Fruit fly (Drosophila melanogaster) whole organism, wandering third instar larva: ENCODE data around the gene mRpS33.

Experiments used
- Abd-B ChIP-seq: fragments of >200 bp; optimal IDR thresholded peaks from 2 replicates; lab custom pipeline; 2017; ENCODE audit warnings: missing biosample characterization, missing genetic modification characterization
- CG32264 ChIP-seq: fragments of 200-800 bp; sonication (Bioruptor generic); optimal IDR thresholded peaks from 2 replicates; lab custom pipeline; 2016; ENCODE audit warnings: missing biosample characterization, missing genetic modification characterization
- CG9705 ChIP-seq: fragments of 200-800 bp; sonication (Bioruptor generic); optimal IDR thresholded peaks from 2 replicates; lab custom pipeline; 2018; ENCODE audit warnings: missing biosample characterization, mild to moderate bottlenecking, missing genetic modification characterization
- CrebA ChIP-seq: fragments of 200-800 bp; sonication (Bioruptor generic); optimal IDR thresholded peaks from 2 replicates; lab custom pipeline; 2016; ENCODE audit warnings: missing biosample characterization, mild to moderate bottlenecking, missing genetic modification characterization, borderline replicate concordance
- Dfd ChIP-seq: fragments of >200 bp; optimal IDR thresholded peaks from 2 replicates; lab custom pipeline; 2017; ENCODE audit warnings: missing biosample characterization, missing genetic modification characterization
- HLH106 ChIP-seq: fragments of 200-800 bp; optimal IDR thresholded peaks from 3 replicates; lab custom pipeline; 2019; ENCODE audit warnings: missing biosample characterization, mild to moderate bottlenecking, missing genetic modification characterization, moderate library complexity
- Hnf4 ChIP-seq: fragments of 200-800 bp; sonication (Bioruptor generic); optimal IDR thresholded peaks from 2 replicates; lab custom pipeline; 2016; ENCODE audit warnings: missing biosample characterization, mild to moderate bottlenecking, missing genetic modification characterization
- Hr83 ChIP-seq: fragments of 200-300 bp; sonication (Bioruptor generic); optimal IDR thresholded peaks from 2 replicates; lab custom pipeline; 2016; ENCODE audit warnings: missing biosample characterization, mild to moderate bottlenecking, missing genetic modification characterization, moderate library complexity; ENCODE audit not compliant: poor library complexity, severe bottlenecking
- Jra ChIP-seq: sonication (Bioruptor generic); optimal IDR thresholded peaks from 2 replicates; lab custom pipeline; 2016; ENCODE audit warnings: missing biosample characterization, missing genetic modification characterization
- Mio ChIP-seq: sonication (Bioruptor generic); optimal IDR thresholded peaks from 2 replicates; lab custom pipeline; 2016; ENCODE audit warnings: missing biosample characterization, missing genetic modification characterization
- Myc ChIP-seq: fragments of >200 bp; optimal IDR thresholded peaks from 2 replicates; lab custom pipeline; 2017
- N ChIP-seq: fragments of >200 bp; optimal IDR thresholded peaks from 2 replicates; lab custom pipeline; 2018; ENCODE audit warnings: missing biosample characterization, missing external identifiers, missing genetic modification characterization
- OdsH ChIP-seq: fragments of 200-800 bp; sonication (Bioruptor generic); optimal IDR thresholded peaks from 2 replicates; lab custom pipeline; 2016; ENCODE audit warnings: missing biosample characterization, mild to moderate bottlenecking, missing genetic modification characterization
- Rel ChIP-seq, 2 experiments: fragments of 200-800 bp; sonication (Bioruptor generic) in 1 of 2; optimal IDR thresholded peaks; 2 replicates in 1 of 2; 3 replicates in 1 of 2; lab custom pipeline; 2016 to 2019; ENCODE audit warnings: mild to moderate bottlenecking in 2 of 2, missing biosample characterization in 2 of 2, missing genetic modification characterization in 2 of 2, moderate library complexity in 1 of 2
- Sp1 ChIP-seq: fragments of 200-800 bp; sonication (Bioruptor generic); optimal IDR thresholded peaks from 3 replicates; lab custom pipeline; 2019; ENCODE audit warnings: missing biosample characterization, mild to moderate bottlenecking, missing genetic modification characterization, moderate library complexity
- Vsx2 ChIP-seq: fragments of 200-300, 225-300 bp; sonication (Bioruptor generic); optimal IDR thresholded peaks from 2 replicates; lab custom pipeline; 2018; ENCODE audit warnings: missing biosample characterization, missing genetic modification characterization; ENCODE audit not compliant: partially characterized antibody
- br ChIP-seq: fragments of 200-800 bp; sonication (Bioruptor generic); optimal IDR thresholded peaks from 2 replicates; lab custom pipeline; 2016; ENCODE audit warnings: missing biosample characterization, missing genetic modification characterization
- brk ChIP-seq: fragments of 200-800 bp; sonication (Bioruptor generic); optimal IDR thresholded peaks from 2 replicates; lab custom pipeline; 2016; ENCODE audit warnings: missing biosample characterization, mild to moderate bottlenecking, missing genetic modification characterization
- dl ChIP-seq, 2 experiments: fragments of 175-275, 200-275 bp in 1 of 2; fragments of 200-275 bp in 1 of 2; sonication (Bioruptor generic); optimal IDR thresholded peaks; lab custom pipeline; 2018; ENCODE audit warnings: mild to moderate bottlenecking in 2 of 2, missing biosample characterization in 2 of 2, missing genetic modification characterization in 2 of 2, moderate library complexity in 2 of 2; ENCODE audit not compliant: partially characterized antibody in 2 of 2, insufficient read depth in 1 of 2
- dsf ChIP-seq: sonication (Bioruptor generic); optimal IDR thresholded peaks from 2 replicates; lab custom pipeline; 2016; ENCODE audit warnings: missing biosample characterization, missing genetic modification characterization, borderline replicate concordance
- ey ChIP-seq: fragments of 200-800 bp; sonication (Bioruptor generic); optimal IDR thresholded peaks from 2 replicates; lab custom pipeline; 2016; ENCODE audit warnings: missing biosample characterization, missing genetic modification characterization
- foxo ChIP-seq, 2 experiments: fragments of 200-800 bp; sonication (Bioruptor generic); optimal IDR thresholded peaks; 2 replicates in 1 of 2; 3 replicates in 1 of 2; lab custom pipeline; 2016 to 2017; ENCODE audit warnings: missing biosample characterization in 2 of 2, missing genetic modification characterization in 2 of 2
- fru ChIP-seq: fragments of 200-800 bp; sonication (Bioruptor generic); optimal IDR thresholded peaks from 3 replicates; lab custom pipeline; 2016; ENCODE audit warnings: missing biosample characterization, mild to moderate bottlenecking, missing genetic modification characterization
- h ChIP-seq: fragments of 200-800 bp; sonication (Bioruptor generic); optimal IDR thresholded peaks from 3 replicates; lab custom pipeline; 2016; ENCODE audit warnings: missing biosample characterization, mild to moderate bottlenecking, missing genetic modification characterization
- pan ChIP-seq: fragments of >200 bp; optimal IDR thresholded peaks from 2 replicates; lab custom pipeline; 2017
- psq ChIP-seq: fragments of 200-800 bp; sonication (Bioruptor generic); optimal IDR thresholded peaks from 3 replicates; lab custom pipeline; 2017; ENCODE audit warnings: missing biosample characterization, mild to moderate bottlenecking, missing genetic modification characterization, moderate library complexity
- rgr ChIP-seq: fragments of 200-800 bp; sonication (Bioruptor generic); optimal IDR thresholded peaks from 3 replicates; lab custom pipeline; 2016; ENCODE audit warnings: missing biosample characterization, mild to moderate bottlenecking, missing genetic modification characterization
- sage ChIP-seq: fragments of 200-800 bp; sonication (Bioruptor generic); optimal IDR thresholded peaks from 2 replicates; lab custom pipeline; 2016; ENCODE audit warnings: missing biosample characterization, mild to moderate bottlenecking, missing genetic modification characterization
- tai ChIP-seq: sonication (Bioruptor generic); optimal IDR thresholded peaks from 2 replicates; lab custom pipeline; 2016; ENCODE audit warnings: missing biosample characterization, missing genetic modification characterization
- usp ChIP-seq: fragments of >200 bp; optimal IDR thresholded peaks from 2 replicates; lab custom pipeline; 2017; ENCODE audit warnings: missing biosample characterization, missing genetic modification characterization
- woc ChIP-seq: sonication (Bioruptor generic); optimal IDR thresholded peaks from 2 replicates; lab custom pipeline; 2016; ENCODE audit warnings: missing biosample characterization, mild to moderate bottlenecking, missing genetic modification characterization

mRpS33 gene

DNA sequence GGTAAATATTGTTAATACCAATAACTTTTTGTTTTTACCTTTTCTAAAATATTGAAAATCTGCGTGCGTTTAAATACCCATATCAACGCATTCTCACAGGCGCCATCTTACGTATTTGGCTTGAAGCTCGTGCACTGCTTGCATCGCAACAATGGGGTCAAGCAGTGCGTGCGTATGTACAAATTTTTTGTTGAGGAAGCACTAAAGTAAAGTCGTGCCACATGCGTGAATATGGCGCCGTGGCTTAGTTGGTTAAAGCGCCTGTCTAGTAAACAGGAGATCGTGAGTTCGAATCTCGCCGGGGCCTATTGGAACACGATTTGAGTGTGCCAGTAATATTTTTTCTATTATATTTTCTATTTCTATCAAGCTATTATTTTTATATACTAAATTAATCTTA is 4.7 kb downstream of the mRpS33 start:
- TF ChIP-seq rgr (peak; percentile 27), CrebA (GFP tag; lab: Kevin White, UChicago) (no peak), Hr83 (GFP tag; lab: Kevin White, UChicago) (peak; percentile 19), br (peak; percentile 25), Hnf4 (GFP tag; lab: Kevin White, UChicago) (peak; percentile 66), N (peak; percentile 60), Mio (GFP tag; lab: Kevin White, UChicago) (no peak), dsf (GFP tag; lab: Kevin White, UChicago) (no peak), HLH106 (tag; lab: Kevin White, UChicago) (peak; percentile 13), Rel (GFP tag; optimal IDR thresholded peaks at IDR 0.05; lab: Kevin White, UChicago) (no peak), Rel (tag; optimal IDR thresholded peaks at IDR 0.05; lab: Kevin White, UChicago) (peak; percentile 6), Sp1 (GFP tag; lab: Kevin White, UChicago) (peak; percentile 1), ey (GFP tag; lab: Kevin White, UChicago) (no peak), brk (GFP tag; lab: Kevin White, UChicago) (no peak), CG9705 (GFP tag; lab: Kevin White, UChicago) (no peak), woc (GFP tag; lab: Kevin White, UChicago) (no peak), dl (GFP tag; optimal IDR thresholded peaks at IDR 0.05; lab: Kevin White, UChicago; ENCODE audit: insufficient read depth in 1 of 2, partially characterized antibody in 2 of 2) (no peak), Myc (lab: Kevin White, UChicago) (peak; percentile 85), sage (no peak), foxo (GFP tag; optimal IDR thresholded peaks at IDR 0.05; lab: Kevin White, UChicago) (peak in 1 of 2 experiments; percentile 20), fru (GFP tag; lab: Kevin White, UChicago) (no peak), OdsH (no peak)

DNA sequence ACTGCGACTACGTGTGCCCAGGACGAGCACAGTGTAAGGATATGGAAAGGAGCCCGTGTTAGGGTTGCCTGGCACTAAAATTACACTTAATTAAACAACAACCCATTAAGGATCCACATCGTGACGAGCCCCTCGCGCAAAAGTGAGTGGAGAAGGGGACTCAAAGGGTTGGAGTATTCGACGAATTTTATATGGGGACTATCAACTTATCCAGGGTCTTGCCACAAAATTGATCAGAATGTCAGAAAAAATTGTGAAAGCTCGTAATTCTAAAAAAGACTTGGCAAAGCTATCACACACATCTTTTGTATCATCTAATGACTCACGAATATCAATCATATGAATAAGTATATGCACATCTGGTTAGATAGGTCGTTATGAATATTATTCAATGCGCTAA is 6.0 kb downstream of the mRpS33 start, which contains the start of gene CG31279:
CG31279 (plus strand) TSS at position 301 of the 400 bp plus-strand sequence.
- TF ChIP-seq CG32264 (no peak), h (GFP tag; lab: Kevin White, UChicago) (no peak)

- TF ChIP-seq Jra (GFP tag; lab: Kevin White, UChicago): no peak
- no peak for TF ChIP-seq Mio (GFP tag; lab: Kevin White, UChicago)
- no peak for TF ChIP-seq Vsx2
- no peak for TF ChIP-seq psq (GFP tag; lab: Kevin White, UChicago)
- no peak for TF ChIP-seq ey (GFP tag; lab: Kevin White, UChicago)
- no peak for TF ChIP-seq N
- no peak for TF ChIP-seq sage
- TF ChIP-seq rgr: no peak
- TF ChIP-seq Myc (lab: Kevin White, UChicago): no peak
These were observed 8.9 kb downstream of the mRpS33 start for dm6 chr3R:16427520-16427919.

DNA sequence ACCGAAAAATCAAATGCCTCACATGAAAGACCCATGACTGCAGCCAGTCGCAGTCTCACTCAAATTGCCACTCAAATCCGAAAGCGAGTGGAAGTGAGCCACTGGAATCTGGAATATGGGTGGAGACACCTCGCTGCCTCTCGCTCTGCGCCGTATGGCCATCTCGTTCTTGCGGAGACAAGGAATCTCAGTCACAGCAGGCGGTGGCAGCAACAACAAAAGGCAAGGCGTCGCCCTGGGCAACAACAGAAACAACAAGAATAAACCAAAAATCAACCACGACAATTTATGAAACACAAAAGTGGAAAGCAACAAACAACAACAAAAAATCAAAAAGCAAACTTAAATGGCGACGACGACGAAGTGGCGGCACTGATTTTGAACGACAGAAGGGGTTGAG is 13.1 kb downstream of the mRpS33 start:
- TF ChIP-seq Sp1 (GFP tag; lab: Kevin White, UChicago): peak; percentile 30
- no peak for TF ChIP-seq br

DNA sequence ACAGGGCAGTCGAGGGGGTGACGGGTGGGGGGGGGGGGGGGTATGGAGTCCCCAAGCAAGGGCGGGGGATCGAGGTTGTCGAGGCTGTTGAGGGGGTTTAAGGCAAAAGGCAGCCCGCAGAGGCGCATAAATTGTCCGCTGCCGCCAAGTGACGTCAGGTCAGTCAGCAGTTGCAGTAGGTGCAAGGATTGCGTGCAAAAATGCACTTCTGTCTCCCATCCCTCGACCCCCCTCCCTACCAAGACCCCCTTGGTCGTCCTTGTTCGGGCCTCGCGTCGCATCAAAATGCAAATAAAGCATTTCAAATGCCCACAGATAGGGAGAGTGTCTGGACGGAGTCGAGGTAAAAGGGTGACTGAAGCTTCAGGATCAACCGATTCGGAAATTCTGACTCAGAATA is 19.9 kb downstream of the mRpS33 start:
- TF ChIP-seq CG9705 (GFP tag; lab: Kevin White, UChicago): no peak
- peak; percentile 19 for TF ChIP-seq Dfd (GFP tag; lab: Kevin White, UChicago)
- no peak for TF ChIP-seq Hnf4 (GFP tag; lab: Kevin White, UChicago)

- no peak for TF ChIP-seq dsf (GFP tag; lab: Kevin White, UChicago)
- no peak for TF ChIP-seq Abd-B (GFP tag; lab: Kevin White, UChicago)
- no peak for TF ChIP-seq rgr
- no peak for TF ChIP-seq pan
- no peak for TF ChIP-seq usp (GFP tag; lab: Kevin White, UChicago)
- no peak for TF ChIP-seq sage
- TF ChIP-seq Mio (GFP tag; lab: Kevin White, UChicago): no peak
- no peak for TF ChIP-seq foxo (GFP tag; optimal IDR thresholded peaks at IDR 0.05; lab: Kevin White, UChicago)
- no peak for TF ChIP-seq N
- TF ChIP-seq Rel (GFP tag; optimal IDR thresholded peaks at IDR 0.05; lab: Kevin White, UChicago): no peak
- TF ChIP-seq Rel (tag; optimal IDR thresholded peaks at IDR 0.05; lab: Kevin White, UChicago): no peak
- no peak for TF ChIP-seq br
- TF ChIP-seq tai (GFP tag; lab: Kevin White, UChicago): no peak
- TF ChIP-seq Vsx2: no peak
- TF ChIP-seq CG9705 (GFP tag; lab: Kevin White, UChicago): no peak
- TF ChIP-seq CG32264: no peak
- no peak for TF ChIP-seq psq (GFP tag; lab: Kevin White, UChicago)
These were observed 22.7 kb downstream of the mRpS33 start for dm6 chr3R:16413734-16414133.
